Worm (Caenorhabditis elegans): ENCODE results near the gene lgl-1.

lgl-1 gene

DNA sequence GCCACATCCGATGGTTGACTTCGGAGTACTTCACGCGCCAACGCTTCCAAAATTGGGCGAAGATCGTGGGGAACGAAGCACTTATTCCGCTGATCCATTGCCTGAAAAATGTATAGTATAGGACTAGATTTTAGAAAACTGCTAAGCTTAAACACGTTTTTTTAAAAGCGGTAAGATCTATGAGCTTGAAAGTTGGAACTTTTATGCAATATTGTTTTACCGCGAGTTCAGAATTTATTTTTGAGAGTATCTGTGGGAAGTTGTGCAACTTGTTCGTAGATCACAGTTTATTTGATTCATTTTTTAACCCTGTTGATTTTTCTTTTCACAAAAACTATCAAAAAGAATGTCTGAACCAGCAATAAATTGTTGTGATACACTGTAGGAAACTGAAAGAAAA lies 29.5 kb downstream of the lgl-1 start, which contains the start of gene F39H12.3:
Gene F39H12.3, minus strand, starts transcription at position 101 of the 400 bp plus-strand sequence.
- TF ChIP-seq dmd-4 (tag; optimal IDR thresholded peaks at IDR 0.05) (no peak), fos-1 (tag; optimal IDR thresholded peaks at IDR 0.05) (no peak), ztf-11 (tag; optimal IDR thresholded peaks at IDR 0.05) (no peak), elt-3 (tag; optimal IDR thresholded peaks at IDR 0.05) (no peak), ama-1 (optimal IDR thresholded peaks at IDR 0.05) (no peak), nhr-6 (tag; optimal IDR thresholded peaks at IDR 0.05) (no peak), nhr-21 (tag; optimal IDR thresholded peaks at IDR 0.05) (no peak), nhr-10 (tag; optimal IDR thresholded peaks at IDR 0.05) (no peak), Y55F3AM.14 (GFP tag; optimal IDR thresholded peaks at IDR 0.05) (no peak), ceh-82 (tag; optimal IDR thresholded peaks at IDR 0.05) (no peak), unc-39 (tag; optimal IDR thresholded peaks at IDR 0.05) (no peak), nhr-237 (tag; optimal IDR thresholded peaks at IDR 0.05) (no peak), ZK546.5 (tag; optimal IDR thresholded peaks at IDR 0.05) (no peak), snpc-4 (tag; optimal IDR thresholded peaks at IDR 0.05) (no peak), aly-2 (tag; optimal IDR thresholded peaks at IDR 0.05) (no peak), elt-1 (tag; optimal IDR thresholded peaks at IDR 0.05) (no peak), mdl-1 (tag; optimal IDR thresholded peaks at IDR 0.05) (no peak)

DNA sequence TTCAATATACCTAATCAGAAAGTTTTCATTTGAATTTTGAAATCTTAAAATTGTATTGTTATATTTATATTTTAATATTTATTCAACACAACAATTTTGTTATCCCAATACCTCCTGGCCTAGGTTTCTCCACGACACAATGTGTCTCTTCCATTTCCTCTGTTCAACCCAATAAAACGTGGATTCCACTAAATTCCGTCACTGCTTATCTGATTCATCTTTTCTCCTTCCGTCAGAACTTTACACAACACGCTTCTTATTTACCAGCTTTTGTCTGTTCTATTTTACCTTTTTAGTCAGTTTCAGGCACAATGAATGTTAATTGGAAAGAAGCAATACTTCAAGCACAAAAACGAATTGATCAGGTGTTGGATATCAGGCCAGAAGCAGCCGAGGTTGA lies 36.4 kb downstream of the lgl-1 start, which contains the start of gene F39H12.1:
Gene F39H12.1, plus strand, starts transcription at position 301 of the 400 bp plus-strand sequence.
- TF ChIP-seq ZK546.5 (tag; optimal IDR thresholded peaks at IDR 0.05) (no peak), unc-39 (tag; optimal IDR thresholded peaks at IDR 0.05) (no peak), sma-9 (GFP tag; optimal IDR thresholded peaks at IDR 0.05) (no peak), sma-9 (tag; optimal IDR thresholded peaks at IDR 0.05) (no peak), fos-1 (tag; optimal IDR thresholded peaks at IDR 0.05) (no peak), elt-3 (tag; optimal IDR thresholded peaks at IDR 0.05) (no peak), ceh-82 (tag; optimal IDR thresholded peaks at IDR 0.05) (no peak), lin-11 (tag; optimal IDR thresholded peaks at IDR 0.05) (no peak), egl-27 (tag; optimal IDR thresholded peaks at IDR 0.05) (no peak), nhr-77 (tag; optimal IDR thresholded peaks at IDR 0.05) (no peak), lin-39 (tag; optimal IDR thresholded peaks at IDR 0.05) (no peak), gmeb-1 (tag; optimal IDR thresholded peaks at IDR 0.05) (no peak)

DNA sequence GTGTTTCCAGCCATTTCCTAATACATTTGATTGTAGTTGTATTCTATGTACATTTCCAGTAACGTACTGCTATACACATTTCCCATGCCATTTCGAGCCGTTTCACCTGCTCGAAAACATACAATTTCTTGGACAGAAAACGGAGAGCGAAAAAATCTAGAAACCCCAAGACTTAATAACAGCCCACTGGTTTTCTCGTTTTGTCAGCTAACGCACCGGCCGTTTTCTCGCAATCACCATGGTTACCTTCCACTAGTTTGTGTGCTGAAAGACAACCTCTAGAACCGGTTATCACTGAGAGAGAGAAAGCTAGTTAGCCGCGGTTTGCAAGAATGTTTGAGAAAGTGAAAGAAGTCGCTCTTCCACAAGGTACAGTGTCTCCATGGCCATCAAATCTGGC lies 40.7 kb downstream of the lgl-1 start:
- TF ChIP-seq lin-11 (tag; optimal IDR thresholded peaks at IDR 0.05) (peak; percentile 36), aly-2 (tag; optimal IDR thresholded peaks at IDR 0.05) (no peak), C34F6.9 (tag; optimal IDR thresholded peaks at IDR 0.05) (no peak), nhr-11 (tag; optimal IDR thresholded peaks at IDR 0.05) (no peak)

- no peak for TF ChIP-seq sma-3 (GFP tag; optimal IDR thresholded peaks at IDR 0.05)
- TF ChIP-seq gmeb-1 (tag; optimal IDR thresholded peaks at IDR 0.05): no peak
- TF ChIP-seq mdl-1 (tag; optimal IDR thresholded peaks at IDR 0.05): no peak
- no peak for TF ChIP-seq unc-39 (tag; optimal IDR thresholded peaks at IDR 0.05)
- TF ChIP-seq unc-55 (GFP tag; optimal IDR thresholded peaks at IDR 0.05): no peak
- no peak for TF ChIP-seq nhr-77 (tag; optimal IDR thresholded peaks at IDR 0.05)
- TF ChIP-seq nhr-12 (tag; optimal IDR thresholded peaks at IDR 0.05): no peak
- no peak for TF ChIP-seq peb-1 (tag; optimal IDR thresholded peaks at IDR 0.05)
- TF ChIP-seq unc-62 (GFP tag; optimal IDR thresholded peaks at IDR 0.05): no peak
- TF ChIP-seq sem-4 (tag; optimal IDR thresholded peaks at IDR 0.05): no peak
- no peak for TF ChIP-seq lin-13 (GFP tag; optimal IDR thresholded peaks at IDR 0.05)
- no peak for TF ChIP-seq elt-3 (tag; optimal IDR thresholded peaks at IDR 0.05)
- no peak for TF ChIP-seq lin-39 (tag; optimal IDR thresholded peaks at IDR 0.05)
- TF ChIP-seq lin-11 (tag; optimal IDR thresholded peaks at IDR 0.05): no peak
- TF ChIP-seq ztf-11 (tag; optimal IDR thresholded peaks at IDR 0.05): no peak
Measured at ce11 chrX:828603-829002, 42.3 kb downstream of the lgl-1 start, which contains the start of gene wdr-54. wdr-54 (plus strand) TSS chrX:828903.

ce11 chrX:827502-827901 lies 43.4 kb downstream of the lgl-1 start:
- TF ChIP-seq sma-9 (GFP tag; optimal IDR thresholded peaks at IDR 0.05) (peak; percentile 75), sma-9 (tag; optimal IDR thresholded peaks at IDR 0.05) (no peak), nhr-129 (tag; optimal IDR thresholded peaks at IDR 0.05) (peak; percentile 90), nhr-6 (tag; optimal IDR thresholded peaks at IDR 0.05) (peak; percentile 70), mdl-1 (tag; optimal IDR thresholded peaks at IDR 0.05) (peak; percentile 60 to 68), ztf-4 (tag; optimal IDR thresholded peaks at IDR 0.05) (no peak), ceh-16 (tag; optimal IDR thresholded peaks at IDR 0.05) (no peak), lsy-2 (tag; optimal IDR thresholded peaks at IDR 0.05) (peak; percentile 47 to 76), gmeb-1 (tag; optimal IDR thresholded peaks at IDR 0.05) (no peak), lin-13 (GFP tag; optimal IDR thresholded peaks at IDR 0.05) (peak; percentile 16), Y55F3AM.14 (GFP tag; optimal IDR thresholded peaks at IDR 0.05) (peak; percentile 49), unc-39 (tag; optimal IDR thresholded peaks at IDR 0.05) (peak; percentile 32), egl-27 (tag; optimal IDR thresholded peaks at IDR 0.05) (peak; percentile 17), nhr-23 (tag; optimal IDR thresholded peaks at IDR 0.05) (no peak), R02D3.7 (tag; optimal IDR thresholded peaks at IDR 0.05) (no peak), nhr-21 (tag; optimal IDR thresholded peaks at IDR 0.05) (no peak), nhr-10 (tag; optimal IDR thresholded peaks at IDR 0.05) (peak; percentile 55), aly-2 (tag; optimal IDR thresholded peaks at IDR 0.05) (no peak), blmp-1 (tag; optimal IDR thresholded peaks at IDR 0.05; ENCODE audit: insufficient read depth) (peak; percentile 78), nhr-12 (tag; optimal IDR thresholded peaks at IDR 0.05) (no peak), zag-1 (tag; optimal IDR thresholded peaks at IDR 0.05) (peak; percentile 62), F13H6.1 (tag; optimal IDR thresholded peaks at IDR 0.05) (peak; percentile 67), C34F6.9 (tag; optimal IDR thresholded peaks at IDR 0.05) (peak; percentile 82), peb-1 (tag; optimal IDR thresholded peaks at IDR 0.05) (no peak), sem-4 (tag; optimal IDR thresholded peaks at IDR 0.05) (peak; percentile 64), mab-5 (tag; optimal IDR thresholded peaks at IDR 0.05) (peak; percentile 59), dmd-4 (tag; optimal IDR thresholded peaks at IDR 0.05) (no peak), unc-55 (GFP tag; optimal IDR thresholded peaks at IDR 0.05) (peak; percentile 62), fos-1 (tag; optimal IDR thresholded peaks at IDR 0.05) (peak; percentile 61)
